Worm (Caenorhabditis elegans) whole organism, mixed stage, embryonic: ENCODE measurements around the gene srw-61.

Experiments used
- M03D4.4 ChIP-seq: sonication (generic microtip); optimal IDR thresholded peaks from 2 replicates; lab custom pipeline; 2017; ENCODE audit warnings: mild to moderate bottlenecking, missing genetic modification characterization, missing compliant biosample characterization
- bed-3 ChIP-seq: fragments of 200-800 bp; sonication (Bioruptor generic); optimal IDR thresholded peaks from 3 replicates; lab custom pipeline; 2018; ENCODE audit warnings: mild to moderate bottlenecking, missing genetic modification characterization, moderate library complexity, missing compliant biosample characterization
- blmp-1 ChIP-seq: fragments of 150-350 bp; optimal IDR thresholded peaks from 2 replicates; lab custom pipeline; 2014; ENCODE audit warnings: missing biosample characterization, missing genetic modification characterization
- ceh-39 ChIP-seq: fragments of 150-350 bp; optimal IDR thresholded peaks from 2 replicates; lab custom pipeline; 2014; ENCODE audit warnings: missing biosample characterization, missing genetic modification characterization
- ceh-43 ChIP-seq: fragments of 200-800 bp; sonication (Bioruptor generic); optimal IDR thresholded peaks from 2 replicates; lab custom pipeline; 2018; ENCODE audit warnings: mild to moderate bottlenecking, missing genetic modification characterization, moderate library complexity, missing compliant biosample characterization
- ces-1 ChIP-seq: fragments of 150-350 bp; optimal IDR thresholded peaks from 2 replicates; lab custom pipeline; 2014; ENCODE audit warnings: missing biosample characterization, missing genetic modification reagents, missing genetic modification characterization
- cnd-1 ChIP-seq: fragments of 200-800 bp; sonication (Bioruptor generic); optimal IDR thresholded peaks from 2 replicates; lab custom pipeline; 2018; ENCODE audit warnings: mild to moderate bottlenecking, missing genetic modification characterization, missing compliant biosample characterization
- drap-1 ChIP-seq: fragments of 200-800 bp; sonication (Bioruptor generic); optimal IDR thresholded peaks from 3 replicates; lab custom pipeline; 2018; ENCODE audit warnings: mild to moderate bottlenecking, missing genetic modification characterization, missing compliant biosample characterization
- elt-1 ChIP-seq: sonication (generic microtip); optimal IDR thresholded peaks from 2 replicates; lab custom pipeline; 2017; ENCODE audit warnings: missing genetic modification characterization, mild to moderate bottlenecking, missing compliant biosample characterization, antibody characterized with exemption, moderate library complexity, borderline replicate concordance; ENCODE audit not compliant: insufficient read depth
- elt-3 ChIP-seq: fragments of 150-350 bp; optimal IDR thresholded peaks from 2 replicates; lab custom pipeline; 2014; ENCODE audit warnings: missing biosample characterization, missing genetic modification characterization
- ham-2 ChIP-seq: fragments of 200-800 bp; sonication (Bioruptor generic); optimal IDR thresholded peaks from 2 replicates; lab custom pipeline; 2018; ENCODE audit warnings: mild to moderate bottlenecking, missing genetic modification characterization, missing compliant biosample characterization
- lin-13 ChIP-seq: fragments of 150-350 bp; optimal IDR thresholded peaks from 2 replicates; lab custom pipeline; 2014; ENCODE audit warnings: missing biosample characterization, missing genetic modification characterization
- lin-32 ChIP-seq: fragments of 200-800 bp; sonication (Bioruptor generic); optimal IDR thresholded peaks from 2 replicates; lab custom pipeline; 2018; ENCODE audit warnings: mild to moderate bottlenecking, missing genetic modification characterization, missing compliant biosample characterization
- lsy-2 ChIP-seq: fragments of 150-350 bp; optimal IDR thresholded peaks from 2 replicates; lab custom pipeline; 2014; ENCODE audit warnings: missing biosample characterization, missing genetic modification characterization
- mab-5 ChIP-seq: fragments of 150-350 bp; optimal IDR thresholded peaks from 2 replicates; lab custom pipeline; 2014; ENCODE audit warnings: missing biosample characterization, missing genetic modification characterization
- mls-2 ChIP-seq: sonication (generic microtip); optimal IDR thresholded peaks from 2 replicates; lab custom pipeline; 2016; ENCODE audit warnings: mild to moderate bottlenecking, missing genetic modification characterization, moderate library complexity, missing compliant biosample characterization
- nhr-12 ChIP-seq: fragments of 150-350 bp; optimal IDR thresholded peaks from 2 replicates; lab custom pipeline; 2014; ENCODE audit warnings: missing biosample characterization, missing genetic modification characterization
- nhr-2 ChIP-seq: fragments of 150-350 bp; optimal IDR thresholded peaks from 2 replicates; lab custom pipeline; 2014; ENCODE audit warnings: missing biosample characterization, missing genetic modification characterization
- nhr-28 ChIP-seq: fragments of 150-350 bp; optimal IDR thresholded peaks from 2 replicates; lab custom pipeline; 2014; ENCODE audit warnings: missing biosample characterization, missing genetic modification characterization
- snpc-4 ChIP-seq: fragments of 150-350 bp; optimal IDR thresholded peaks from 2 replicates; lab custom pipeline; 2014; ENCODE audit warnings: missing biosample characterization, missing genetic modification characterization
- sptf-1 ChIP-seq: sonication (generic microtip); optimal IDR thresholded peaks from 2 replicates; lab custom pipeline; 2017; ENCODE audit warnings: mild to moderate bottlenecking, missing genetic modification characterization, moderate library complexity, missing compliant biosample characterization
- tbx-8 ChIP-seq: fragments of 200-800 bp; sonication (Bioruptor generic); optimal IDR thresholded peaks from 2 replicates; lab custom pipeline; 2018; ENCODE audit warnings: mild to moderate bottlenecking, missing genetic modification characterization, moderate library complexity, missing compliant biosample characterization
- unc-120 ChIP-seq: sonication (generic microtip); optimal IDR thresholded peaks from 2 replicates; lab custom pipeline; 2017; ENCODE audit warnings: missing genetic modification characterization, missing compliant biosample characterization; ENCODE audit not compliant: poor library complexity, severe bottlenecking
- unc-39 ChIP-seq: fragments of 150-350 bp; optimal IDR thresholded peaks from 2 replicates; lab custom pipeline; 2014; ENCODE audit warnings: missing biosample characterization, missing genetic modification characterization
- unc-62 ChIP-seq: fragments of 150-350 bp; optimal IDR thresholded peaks from 2 replicates; lab custom pipeline; 2014; ENCODE audit warnings: missing biosample characterization, missing genetic modification reagents, missing genetic modification characterization
- zip-8 ChIP-seq: fragments of 150-350 bp; optimal IDR thresholded peaks from 2 replicates; lab custom pipeline; 2014; ENCODE audit warnings: missing biosample characterization, missing genetic modification characterization
- ztf-11 ChIP-seq: fragments of 150-350 bp; optimal IDR thresholded peaks from 2 replicates; lab custom pipeline; 2014; ENCODE audit warnings: missing biosample characterization, missing genetic modification characterization

The srw-61 gene

DNA sequence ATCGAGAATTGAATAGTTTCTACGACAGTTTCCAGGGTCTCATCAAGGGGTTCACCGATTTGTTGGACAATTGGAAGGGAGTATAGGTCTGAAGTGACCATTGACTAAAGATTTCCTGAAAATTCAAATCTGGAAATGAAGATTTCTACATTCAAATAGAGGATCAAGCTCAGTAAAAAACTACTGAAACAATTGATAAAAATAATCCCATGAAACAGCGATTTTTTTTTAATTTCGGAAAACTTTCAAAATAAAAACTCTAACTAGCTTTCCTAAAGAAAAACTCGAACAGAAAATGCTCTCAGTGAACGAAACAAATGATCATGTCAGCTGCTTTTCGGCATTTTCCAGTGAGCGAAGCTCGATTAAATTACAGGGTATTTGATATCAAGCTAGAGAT is 16.9 kb downstream of the srw-61 start, which contains the start of gene srv-11:
srv-11 (minus strand) TSS at position 101 of the 400 bp plus-strand sequence.
- TF ChIP-seq lsy-2 (tag; lab: Kevin White, UChicago) (no peak), nhr-28 (no peak), snpc-4 (no peak), ham-2 (GFP tag; lab: Kevin White, UChicago) (no peak), cnd-1 (tag; lab: Kevin White, UChicago) (no peak), lin-32 (no peak), unc-120 (tag; lab: Kevin White, UChicago) (no peak)

DNA sequence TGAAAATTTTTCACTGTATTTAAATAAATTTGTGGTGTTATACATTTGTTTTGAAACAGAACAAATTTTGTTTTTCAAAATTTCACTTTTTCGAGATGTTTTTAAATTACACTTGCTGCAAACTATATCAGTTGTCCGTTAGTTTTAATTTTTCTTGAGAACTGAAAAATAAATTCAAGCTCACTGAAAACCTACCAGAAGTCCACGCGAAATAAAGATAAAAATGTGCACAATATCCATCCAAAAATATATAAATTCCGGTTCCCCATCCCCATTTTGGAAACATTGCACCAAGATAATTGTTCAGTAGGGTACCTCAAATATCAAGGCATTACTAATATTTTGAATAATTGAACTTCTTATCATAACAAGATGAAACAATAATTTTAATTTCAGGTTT is 17.8 kb downstream of the srw-61 start:
- TF ChIP-seq bed-3 = no peak
- no peak for TF ChIP-seq elt-3 (tag; lab: Kevin White, UChicago)
- no peak for TF ChIP-seq cnd-1 (tag; lab: Kevin White, UChicago)
- no peak for TF ChIP-seq snpc-4
- no peak for TF ChIP-seq unc-120 (tag; lab: Kevin White, UChicago)
- TF ChIP-seq lin-32 = no peak
- no peak for TF ChIP-seq M03D4.4 (tag; lab: Kevin White, UChicago)
- TF ChIP-seq unc-62 (GFP tag; lab: Kevin White, UChicago) = no peak
- TF ChIP-seq sptf-1 (tag; lab: Kevin White, UChicago) = no peak
- TF ChIP-seq lin-13 (tag; lab: Kevin White, UChicago) = no peak
- no peak for TF ChIP-seq unc-39 (tag; lab: Kevin White, UChicago)
- TF ChIP-seq nhr-28 = no peak
- no peak for TF ChIP-seq ceh-39 (tag; lab: Kevin White, UChicago)
- no peak for TF ChIP-seq zip-8 (tag; lab: Kevin White, UChicago)
- no peak for TF ChIP-seq elt-1 (tag; lab: Kevin White, UChicago)

DNA sequence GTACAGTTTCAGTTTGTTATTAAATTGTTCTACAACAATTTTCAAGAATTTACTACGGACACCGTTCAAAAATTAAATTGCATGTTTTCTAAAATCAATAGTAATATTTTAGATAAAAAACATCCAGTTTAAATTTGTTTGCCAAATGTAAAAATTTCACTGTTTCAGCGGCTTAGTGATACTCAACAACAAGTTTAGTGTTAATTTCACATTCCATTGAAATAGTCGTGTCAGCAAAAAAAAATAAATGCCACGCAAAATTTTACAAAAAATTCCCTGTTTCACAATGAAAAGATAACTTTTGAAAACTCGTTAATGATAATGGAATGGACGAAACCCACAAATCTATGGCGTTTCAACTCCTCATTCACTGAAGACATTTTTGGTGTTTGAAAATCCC is 22.3 kb downstream of the srw-61 start:
- TF ChIP-seq nhr-2 (tag; lab: Kevin White, UChicago) = no peak
- no peak for TF ChIP-seq sptf-1 (tag; lab: Kevin White, UChicago)
- no peak for TF ChIP-seq nhr-12 (tag; lab: Kevin White, UChicago)
- TF ChIP-seq elt-3 (tag; lab: Kevin White, UChicago) = no peak
- TF ChIP-seq ces-1 (GFP tag; lab: Kevin White, UChicago) = no peak
- TF ChIP-seq zip-8 (tag; lab: Kevin White, UChicago) = no peak
- no peak for TF ChIP-seq lin-32
- TF ChIP-seq unc-39 (tag; lab: Kevin White, UChicago) = no peak

DNA sequence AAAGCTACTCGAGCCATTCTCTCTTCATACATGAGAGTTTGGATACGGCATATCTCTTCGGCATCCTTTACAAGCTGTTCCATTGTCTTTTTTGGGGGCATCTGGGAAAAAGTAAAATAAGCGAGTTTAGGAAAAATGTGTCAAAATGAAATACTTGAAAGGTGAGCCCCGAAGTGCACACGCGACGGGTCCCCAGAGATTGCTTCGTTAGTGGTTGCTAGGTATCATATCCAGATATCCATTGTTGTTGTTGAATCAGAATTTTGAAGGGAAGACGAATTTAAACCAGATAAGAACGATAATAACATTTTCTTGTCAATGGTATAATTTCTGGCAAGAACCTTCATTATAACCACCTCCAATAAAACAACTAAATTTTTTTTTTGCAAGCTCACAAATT is 27.5 kb downstream of the srw-61 start, which contains the start of gene H25K10.2:
H25K10.2 (minus strand) TSS at position 101 of the 400 bp plus-strand sequence.
- no peak for TF ChIP-seq blmp-1 (tag; lab: Kevin White, UChicago)
- no peak for TF ChIP-seq drap-1 (GFP tag; lab: Kevin White, UChicago)
- no peak for TF ChIP-seq cnd-1 (tag; lab: Kevin White, UChicago)
- TF ChIP-seq mls-2 (tag; lab: Kevin White, UChicago) = no peak
- no peak for TF ChIP-seq ceh-43 (GFP tag; lab: Kevin White, UChicago)
- no peak for TF ChIP-seq ztf-11
- no peak for TF ChIP-seq mab-5 (tag; lab: Kevin White, UChicago)
- no peak for TF ChIP-seq ces-1 (GFP tag; lab: Kevin White, UChicago)
- no peak for TF ChIP-seq tbx-8 (GFP tag; lab: Kevin White, UChicago)
- no peak for TF ChIP-seq elt-1 (tag; lab: Kevin White, UChicago)

DNA sequence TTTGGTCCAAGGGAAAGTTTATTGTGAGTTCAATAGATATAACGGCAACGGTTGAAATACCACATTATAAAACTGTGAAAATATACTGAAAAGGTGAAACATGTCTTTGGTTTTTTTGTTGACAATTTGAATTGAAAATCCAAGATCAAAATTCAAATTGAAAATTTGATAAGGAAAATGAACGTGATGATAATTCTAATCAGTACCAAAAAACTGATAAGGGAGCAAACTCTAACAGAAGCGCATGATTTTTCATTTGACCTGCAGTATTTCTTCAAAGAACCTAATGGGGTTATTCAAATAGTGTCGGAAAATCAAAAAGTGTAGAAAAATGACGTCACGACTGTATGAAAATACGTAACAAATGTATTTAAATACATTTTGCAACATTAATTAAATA is 35.1 kb downstream of the srw-61 start:
- TF ChIP-seq M03D4.4 (tag; lab: Kevin White, UChicago) (no peak), ceh-39 (tag; lab: Kevin White, UChicago) (no peak), elt-3 (tag; lab: Kevin White, UChicago) (no peak), zip-8 (tag; lab: Kevin White, UChicago) (peak; percentile 9), sptf-1 (tag; lab: Kevin White, UChicago) (no peak), blmp-1 (tag; lab: Kevin White, UChicago) (no peak)

- TF ChIP-seq ceh-43 (GFP tag; lab: Kevin White, UChicago) (no peak), ham-2 (GFP tag; lab: Kevin White, UChicago) (no peak)
Observed at ce11 chrIV:16202074-16202473, 36.4 kb downstream of the srw-61 start, which contains the start of gene H25K10.1. Gene H25K10.1, plus strand, starts transcription at chrIV:16202374.
